Worm (Caenorhabditis elegans): Measurements from ENCODE around the gene ZK688.12.

ZK688.12 gene

DNA sequence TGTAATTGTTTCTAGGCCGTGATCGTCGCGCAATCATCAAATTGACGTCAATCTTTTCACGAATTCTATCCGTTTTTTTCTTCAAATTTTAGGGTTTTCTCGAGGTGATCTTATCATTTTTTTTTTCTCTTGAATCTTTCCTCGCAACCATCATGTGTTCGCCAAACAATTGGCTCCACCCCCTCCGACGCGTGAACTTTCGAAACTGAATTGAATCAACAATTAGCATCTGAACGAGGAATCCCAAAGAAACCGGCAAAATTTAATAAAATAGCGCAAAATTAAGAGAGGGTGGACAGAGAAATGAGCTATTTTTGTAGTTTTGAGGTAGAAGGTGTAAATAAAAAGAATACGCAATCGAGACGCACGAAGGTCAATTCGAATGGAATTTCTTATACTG lies 40.6 kb downstream of the ZK688.12 start:
- TF ChIP-seq somi-1 (GFP tag; optimal IDR thresholded peaks at IDR 0.05) (peak; percentile 5), lin-40 (tag; optimal IDR thresholded peaks at IDR 0.05) (peak; percentile 31), ztf-28 (GFP tag; IDR thresholded peaks at IDR 0.05) (no peak), lin-26 (GFP tag; IDR thresholded peaks at IDR 0.05) (peak; percentile 34; the same call in 1 of the 2 replicates), ztf-18 (tag; optimal IDR thresholded peaks at IDR 0.05) (no peak)

DNA sequence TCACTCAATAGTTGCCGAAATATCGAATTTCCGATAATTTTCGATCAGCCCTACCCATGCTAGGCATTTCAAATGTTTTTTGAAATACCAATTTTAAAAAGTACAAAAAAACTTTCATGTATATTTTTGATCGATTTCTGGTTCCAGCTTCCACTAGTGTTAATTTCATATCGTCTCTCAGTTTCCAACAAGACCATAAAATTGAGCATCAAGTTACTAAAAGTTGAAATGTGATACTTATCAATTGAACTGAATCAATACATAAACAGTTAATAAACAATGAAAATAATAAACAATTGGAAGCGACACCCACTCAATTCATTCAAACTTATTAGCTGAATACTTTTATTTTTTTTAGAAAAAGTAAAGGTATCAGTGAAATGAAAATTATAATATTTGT lies 47.2 kb downstream of the ZK688.12 start, which contains the start of gene cup-4:
TSS of gene cup-4 (plus strand) at position 301 of the 400 bp plus-strand sequence.
- no peak for TF ChIP-seq T07F8.4 (tag; optimal IDR thresholded peaks at IDR 0.05)
- no peak for TF ChIP-seq hlh-12 (tag; optimal IDR thresholded peaks at IDR 0.05)
- TF ChIP-seq nhr-120 (GFP tag; IDR thresholded peaks at IDR 0.05), result no peak
- no peak for TF ChIP-seq B0035.1 (tag; optimal IDR thresholded peaks at IDR 0.05)
- TF ChIP-seq ZK185.1 (tag; optimal IDR thresholded peaks at IDR 0.05; ENCODE audit: poor library complexity, severe bottlenecking), result no peak
- no peak for TF ChIP-seq ekl-4 (GFP tag; IDR thresholded peaks at IDR 0.05)
- TF ChIP-seq lin-40 (tag; optimal IDR thresholded peaks at IDR 0.05), result no peak
- TF ChIP-seq atf-7 (tag; optimal IDR thresholded peaks at IDR 0.05), result no peak
- no peak for TF ChIP-seq him-1 (tag; optimal IDR thresholded peaks at IDR 0.05)
- no peak for TF ChIP-seq cebp-2 (GFP tag; IDR thresholded peaks at IDR 0.05)
- TF ChIP-seq bed-1 (GFP tag; IDR thresholded peaks at IDR 0.05), result no peak
- TF ChIP-seq xnd-1 (tag; optimal IDR thresholded peaks at IDR 0.05), result no peak
- no peak for TF ChIP-seq ceh-79 (tag; optimal IDR thresholded peaks at IDR 0.05)
- TF ChIP-seq attf-5 (GFP tag; optimal IDR thresholded peaks at IDR 0.05), result no peak
- TF ChIP-seq lin-26 (GFP tag; IDR thresholded peaks at IDR 0.05), result no peak
- no peak for TF ChIP-seq attf-3 (GFP tag; conservative IDR thresholded peaks at IDR 0.05)

DNA sequence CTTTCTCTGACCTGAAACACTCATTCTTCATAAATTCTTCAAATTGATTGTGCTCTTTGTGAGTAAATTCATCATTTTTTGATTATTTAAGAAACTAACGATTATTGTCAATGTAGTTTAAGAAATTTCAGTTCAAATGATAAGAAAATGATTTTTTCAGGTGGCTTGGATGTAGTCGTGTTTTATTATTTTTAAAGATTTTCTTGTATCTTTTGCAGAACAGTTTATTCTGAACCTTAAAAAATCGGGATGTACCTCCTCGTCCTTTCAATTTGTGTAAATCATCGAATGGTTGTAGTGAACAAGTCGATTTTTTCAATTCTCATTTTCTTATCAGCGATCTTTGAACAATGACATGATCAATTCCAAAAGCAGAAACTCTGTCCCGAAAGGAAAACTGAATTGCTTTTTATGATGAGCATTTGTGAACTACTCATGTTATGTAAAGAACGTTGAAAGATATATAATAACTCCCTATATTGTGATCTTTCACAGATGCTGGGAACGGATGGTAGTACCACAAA lies 48.1 kb downstream of the ZK688.12 start, which contains the start of gene slc-17.3:
TSS of gene slc-17.3 (minus strand) at position 51 of the 524 bp plus-strand sequence.
- TF ChIP-seq ztf-25 (GFP tag; IDR thresholded peaks at IDR 0.05) (no peak), hlh-26 (GFP tag; conservative IDR thresholded peaks at IDR 0.05) (no peak), let-607 (tag; optimal IDR thresholded peaks at IDR 0.05) (no peak), nhr-80 (tag; optimal IDR thresholded peaks at IDR 0.05) (peak; percentile 61), F57A8.1 (GFP tag; optimal IDR thresholded peaks at IDR 0.05) (no peak), B0261.1 (tag; optimal IDR thresholded peaks at IDR 0.05) (no peak)
